Worm (Caenorhabditis elegans) whole organism, L1 larva: ENCODE data around the gene ZK228.13.

Source experiments
- aly-2 ChIP-seq: fragments of 150-350 bp; optimal IDR thresholded peaks from 2 replicates; lab custom pipeline; 2014; ENCODE audit warnings: missing biosample characterization, missing genetic modification characterization
- blmp-1 ChIP-seq: fragments of 150-350 bp; optimal IDR thresholded peaks from 2 replicates; lab custom pipeline; 2014; ENCODE audit warnings: missing biosample characterization, missing genetic modification characterization
- ceh-82 ChIP-seq, 3 experiments: fragments of 150-350 bp in 1 of 3; sonication (generic microtip) in 2 of 3; optimal IDR thresholded peaks; 2 replicates each; lab custom pipeline; 2014 to 2017; ENCODE audit warnings: missing biosample characterization in 3 of 3, missing genetic modification characterization in 3 of 3
- ces-1 ChIP-seq: fragments of 150-350 bp; optimal IDR thresholded peaks from 2 replicates; lab custom pipeline; 2014; ENCODE audit warnings: missing biosample characterization, missing genetic modification reagents, missing genetic modification characterization
- elt-2 ChIP-seq: sonication (generic microtip); optimal IDR thresholded peaks from 2 replicates; lab custom pipeline; 2016; ENCODE audit warnings: missing genetic modification characterization, mild to moderate bottlenecking, inconsistent platforms, missing compliant biosample characterization, missing genetic modification reagents
- ets-5 ChIP-seq: fragments of 200-800 bp; sonication (Bioruptor generic); IDR thresholded peaks from 2 replicates; pipeline ENCODE4 v1.3.6; 2022; ENCODE audit warnings: missing genetic modification characterization, missing compliant biosample characterization
- fos-1 ChIP-seq: fragments of 150-350 bp; optimal IDR thresholded peaks from 2 replicates; lab custom pipeline; 2014; ENCODE audit warnings: missing biosample characterization, missing genetic modification characterization
- isw-1 ChIP-seq: fragments of 200-800 bp; sonication (Bioruptor generic); IDR thresholded peaks from 2 replicates; pipeline ENCODE4 v1.3.6; 2022; ENCODE audit warnings: missing genetic modification characterization, missing compliant biosample characterization
- jun-1 ChIP-seq: fragments of 150-350 bp; optimal IDR thresholded peaks from 2 replicates; lab custom pipeline; 2014; ENCODE audit warnings: missing biosample characterization, missing genetic modification reagents, missing genetic modification characterization
- lir-3 ChIP-seq: sonication (generic microtip); optimal IDR thresholded peaks from 2 replicates; lab custom pipeline; 2016; ENCODE audit warnings: mild to moderate bottlenecking, missing genetic modification characterization, moderate library complexity, missing compliant biosample characterization; ENCODE audit not compliant: poor library complexity
- lsy-2 ChIP-seq, 2 experiments: fragments of 150-350 bp; optimal IDR thresholded peaks; 2 replicates each; lab custom pipeline; 2014; ENCODE audit warnings: missing biosample characterization in 2 of 2, missing genetic modification characterization in 2 of 2
- mab-9 ChIP-seq: fragments of 200-800 bp; sonication (Bioruptor generic); IDR thresholded peaks from 2 replicates; pipeline ENCODE4 v1.3.6; 2022; ENCODE audit warnings: missing genetic modification reagents, missing genetic modification characterization, missing compliant biosample characterization
- mep-1 ChIP-seq: fragments of 150-350 bp; optimal IDR thresholded peaks from 2 replicates; lab custom pipeline; 2014; ENCODE audit warnings: missing biosample characterization, missing genetic modification characterization
- nhr-20 ChIP-seq: sonication (generic microtip); optimal IDR thresholded peaks from 2 replicates; lab custom pipeline; 2016; ENCODE audit warnings: mild to moderate bottlenecking, missing genetic modification characterization, missing compliant biosample characterization
- nhr-237 ChIP-seq: fragments of 150-350 bp; optimal IDR thresholded peaks from 2 replicates; lab custom pipeline; 2014; ENCODE audit warnings: missing biosample characterization, missing genetic modification characterization
- nhr-85 ChIP-seq: sonication (generic microtip); peaks from one replicate; lab custom pipeline; 2016; ENCODE audit warnings: missing genetic modification characterization, inconsistent platforms, missing compliant biosample characterization
- pax-3 ChIP-seq: fragments of 200-800 bp; sonication (Bioruptor generic); optimal IDR thresholded peaks from 2 replicates; lab custom pipeline; 2018; ENCODE audit warnings: mild to moderate bottlenecking, missing genetic modification characterization, moderate library complexity, missing compliant biosample characterization
- unc-62 ChIP-seq: fragments of 150-350 bp; optimal IDR thresholded peaks from 2 replicates; lab custom pipeline; 2014; ENCODE audit warnings: missing biosample characterization, missing genetic modification reagents, missing genetic modification characterization
- ztf-4 ChIP-seq: fragments of 150-350 bp; optimal IDR thresholded peaks from 2 replicates; lab custom pipeline; 2014; ENCODE audit warnings: missing biosample characterization, missing genetic modification characterization

ZK228.13 gene

ce11 chrV:18420797-18421196 lies 47.2 kb downstream of the ZK228.13 start, which contains the start of gene srj-26:
TSS of gene srj-26 (plus strand) at chrV:18421097.
- TF ChIP-seq mab-9 (GFP tag; lab: Robert Waterston, UW) (no peak), aly-2 (tag; lab: Kevin White, UChicago) (no peak), blmp-1 (no peak), elt-2 (tag; lab: Kevin White, UChicago) (no peak), isw-1 (no peak), mep-1 (no peak), ztf-4 (tag; lab: Kevin White, UChicago) (no peak), nhr-85 (no peak), ets-5 (GFP tag; lab: Robert Waterston, UW) (no peak), lsy-2 (tag; optimal IDR thresholded peaks at IDR 0.05; lab: Kevin White, UChicago) (no peak), unc-62 (no peak), nhr-237 (no peak), jun-1 (no peak), nhr-20 (no peak), ces-1 (no peak), fos-1 (tag; lab: Kevin White, UChicago) (no peak), pax-3 (tag; lab: Kevin White, UChicago) (no peak), lir-3 (tag; lab: Kevin White, UChicago) (no peak), ceh-82 (tag; optimal IDR thresholded peaks at IDR 0.05; lab: Kevin White, UChicago) (no peak)
